Worm (Caenorhabditis elegans): ENCODE results near the gene F52G3.8.

- no peak for TF ChIP-seq skn-1 (tag; optimal IDR thresholded peaks at IDR 0.05)
- no peak for TF ChIP-seq ZK546.5 (tag; optimal IDR thresholded peaks at IDR 0.05)
- TF ChIP-seq lsy-2 (tag; optimal IDR thresholded peaks at IDR 0.05) = no peak
- TF ChIP-seq unc-39 (tag; optimal IDR thresholded peaks at IDR 0.05) = no peak
- TF ChIP-seq lin-39 (tag; optimal IDR thresholded peaks at IDR 0.05) = no peak
- no peak for TF ChIP-seq nhr-11 (tag; optimal IDR thresholded peaks at IDR 0.05)
- TF ChIP-seq elt-3 (tag; optimal IDR thresholded peaks at IDR 0.05) = no peak
- TF ChIP-seq ztf-4 (tag; optimal IDR thresholded peaks at IDR 0.05) = no peak
- TF ChIP-seq Y55F3AM.14 (GFP tag; optimal IDR thresholded peaks at IDR 0.05) = no peak
Measured at ce11 chrX:16998003-16998402, 45.2 kb upstream of the F52G3.8 start.
